Worm (Caenorhabditis elegans) whole organism, L2 larva: ENCODE measurements around the gene ZK662.2.

Experiments used
- ama-1 ChIP-seq: fragments of 150-350 bp; optimal IDR thresholded peaks from 2 replicates; lab custom pipeline; 2018; ENCODE audit warnings: inconsistent platforms
- nhr-6 ChIP-seq: fragments of 150-350 bp; optimal IDR thresholded peaks from 2 replicates; lab custom pipeline; 2014; ENCODE audit warnings: missing biosample characterization, missing genetic modification characterization
- sma-3 ChIP-seq: sonication (generic microtip); optimal IDR thresholded peaks from 2 replicates; lab custom pipeline; 2016; ENCODE audit warnings: missing genetic modification reagents, missing genetic modification characterization, missing compliant biosample characterization

DNA sequence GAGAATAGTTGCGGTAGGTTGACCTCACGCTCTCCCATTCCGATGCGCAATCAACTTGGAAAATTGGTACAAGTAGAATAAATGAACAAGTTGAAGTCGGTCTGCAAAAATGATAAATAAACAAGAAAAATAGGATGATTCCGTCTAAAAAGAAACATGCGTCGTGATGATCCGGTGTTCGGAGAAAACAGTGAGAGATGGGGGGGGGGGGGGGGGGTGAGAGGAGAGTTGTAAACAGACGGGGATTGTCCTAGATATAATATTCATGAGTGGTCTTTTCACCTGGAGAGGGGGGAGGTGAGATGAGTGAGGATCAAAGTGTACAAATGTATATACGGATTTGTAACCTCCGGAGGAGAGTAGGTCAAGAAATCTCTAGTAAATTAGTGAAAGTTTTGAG is 20.9 kb upstream of the ZK662.2 start, which contains the start of gene F59D12.2:
- no peak for TF ChIP-seq nhr-6 (tag; lab: Kevin White, UChicago)
- no peak for TF ChIP-seq sma-3
- TF ChIP-seq ama-1 (lab: Kevin White, UChicago) = no peak
